Worm (Caenorhabditis elegans) whole organism, L4 larva: ENCODE data around the gene F07C3.9.
A peak's percentile ranks its signal among the peaks of the same experiment; 100 is the strongest.

Experiments used
- F10B5.3 ChIP-seq: sonication (generic microtip); optimal IDR thresholded peaks from 2 replicates; lab custom pipeline; 2016; ENCODE audit warnings: mild to moderate bottlenecking, missing genetic modification characterization, missing compliant biosample characterization
- F26F4.8 ChIP-seq: fragments of 200-800 bp; sonication (Bioruptor generic); conservative IDR thresholded peaks from 2 replicates; pipeline ENCODE4 v1.3.6; 2022; ENCODE audit warnings: missing genetic modification characterization, missing compliant biosample characterization
- F37D6.2 ChIP-seq: sonication (generic microtip); optimal IDR thresholded peaks from 2 replicates; lab custom pipeline; 2016; ENCODE audit warnings: mild to moderate bottlenecking, missing genetic modification characterization, missing compliant biosample characterization
- F44E2.7 ChIP-seq: fragments of 200-800 bp; sonication (Bioruptor generic); IDR thresholded peaks from 2 replicates; pipeline ENCODE4 v2.1.2; 2022; ENCODE audit warnings: missing genetic modification characterization, missing compliant biosample characterization
- T26A8.4 ChIP-seq: fragments of 200-800 bp; sonication (Bioruptor generic); IDR thresholded peaks from 2 replicates; pipeline ENCODE4 v1.3.6; 2022; ENCODE audit warnings: missing genetic modification characterization, missing compliant biosample characterization
- Y105C5A.15 ChIP-seq: fragments of 200-800 bp; sonication (Bioruptor generic); IDR thresholded peaks from 2 replicates; pipeline ENCODE4 v1.3.6; 2022; ENCODE audit warnings: missing genetic modification characterization, missing compliant biosample characterization
- Y5F2A.4 ChIP-seq: fragments of 200-800 bp; sonication (Bioruptor generic); optimal IDR thresholded peaks from 2 replicates; lab custom pipeline; 2018; ENCODE audit warnings: mild to moderate bottlenecking, missing genetic modification characterization, missing compliant biosample characterization
- aha-1 ChIP-seq: fragments of 150-350 bp; peaks from one replicate; lab custom pipeline; 2014; ENCODE audit warnings: missing biosample characterization, missing genetic modification characterization
- aly-2 ChIP-seq: sonication (generic microtip); optimal IDR thresholded peaks from 2 replicates; lab custom pipeline; 2018; ENCODE audit warnings: missing biosample characterization, missing genetic modification characterization
- ama-1 ChIP-seq: fragments of 150-350 bp; optimal IDR thresholded peaks from 2 replicates; lab custom pipeline; 2014; ENCODE audit warnings: inconsistent platforms, mixed read lengths
- arid-1 ChIP-seq: fragments of 200-800 bp; sonication (Bioruptor generic); conservative IDR thresholded peaks from 2 replicates; pipeline ENCODE4 v1.3.6; 2022; ENCODE audit warnings: missing genetic modification reagents, missing genetic modification characterization, missing compliant biosample characterization
- attf-4 ChIP-seq: sonication (generic microtip); optimal IDR thresholded peaks from 3 replicates; lab custom pipeline; 2017; ENCODE audit warnings: missing biosample characterization, missing genetic modification characterization
- ceh-28 ChIP-seq: fragments of 150-350 bp; optimal IDR thresholded peaks from 2 replicates; lab custom pipeline; 2014; ENCODE audit warnings: missing biosample characterization, missing genetic modification reagents, missing genetic modification characterization
- ceh-44 ChIP-seq: fragments of 200-800 bp; sonication (Bioruptor generic); IDR thresholded peaks from 2 replicates; pipeline ENCODE4 v1.3.6; 2022; ENCODE audit warnings: missing genetic modification reagents, missing genetic modification characterization, missing compliant biosample characterization
- daf-12 ChIP-seq: fragments of 150-350 bp; optimal IDR thresholded peaks from 2 replicates; lab custom pipeline; 2014; ENCODE audit warnings: missing biosample characterization, missing genetic modification reagents, missing genetic modification characterization
- daf-8 ChIP-seq: fragments of 200-800 bp; sonication (Bioruptor generic); IDR thresholded peaks from 2 replicates; pipeline ENCODE4 v1.3.6; 2022; ENCODE audit warnings: missing genetic modification characterization, missing compliant biosample characterization
- dmd-6 ChIP-seq: fragments of 200-800 bp; sonication (Bioruptor generic); IDR thresholded peaks from 2 replicates; pipeline ENCODE4 v1.3.6; 2022; ENCODE audit warnings: missing genetic modification reagents, missing genetic modification characterization, missing compliant biosample characterization
- dmd-9 ChIP-seq: fragments of 200-800 bp; sonication (Bioruptor generic); IDR thresholded peaks from 2 replicates; pipeline ENCODE4 v1.3.6; 2022; ENCODE audit warnings: missing genetic modification reagents, missing genetic modification characterization, missing compliant biosample characterization
- dve-1 ChIP-seq: sonication (generic microtip); optimal IDR thresholded peaks from 2 replicates; lab custom pipeline; 2017; ENCODE audit warnings: antibody characterized with exemption, mild to moderate bottlenecking, missing genetic modification characterization, missing compliant biosample characterization; ENCODE audit not compliant: insufficient read depth
- fkh-10 ChIP-seq: fragments of 150-350 bp; optimal IDR thresholded peaks from 2 replicates; lab custom pipeline; 2014; ENCODE audit warnings: missing biosample characterization, missing genetic modification reagents, missing genetic modification characterization
- fos-1 ChIP-seq: fragments of 150-350 bp; optimal IDR thresholded peaks from 2 replicates; lab custom pipeline; 2014; ENCODE audit warnings: missing biosample characterization, missing genetic modification characterization
- gei-8 ChIP-seq: fragments of 200-800 bp; sonication (Bioruptor generic); optimal IDR thresholded peaks from 2 replicates; lab custom pipeline; 2018; ENCODE audit warnings: mild to moderate bottlenecking, missing genetic modification characterization, missing compliant biosample characterization
- hlh-11 ChIP-seq: fragments of 200-800 bp; sonication (Bioruptor generic); optimal IDR thresholded peaks from 2 replicates; lab custom pipeline; 2018; ENCODE audit warnings: mild to moderate bottlenecking, missing genetic modification characterization, missing compliant biosample characterization
- hlh-30 ChIP-seq: sonication (generic microtip); optimal IDR thresholded peaks from 2 replicates; lab custom pipeline; 2017; ENCODE audit warnings: antibody characterized with exemption, mild to moderate bottlenecking, missing genetic modification characterization, missing compliant biosample characterization; ENCODE audit not compliant: insufficient read depth
- hmg-1.1 ChIP-seq: fragments of 200-800 bp; sonication (Bioruptor generic); IDR thresholded peaks from 2 replicates; pipeline ENCODE4 v1.3.6; 2022; ENCODE audit warnings: missing genetic modification reagents, missing genetic modification characterization, missing compliant biosample characterization
- lin-15B ChIP-seq: fragments of 150-350 bp; sonication (generic microtip); optimal IDR thresholded peaks from 3 replicates; lab custom pipeline; 2014; ENCODE audit warnings: missing biosample characterization, missing genetic modification characterization
- lin-29 ChIP-seq: fragments of 200-800 bp; sonication (Bioruptor generic); IDR thresholded peaks from 2 replicates; pipeline ENCODE4 v1.3.6; 2022; ENCODE audit warnings: missing genetic modification reagents, missing genetic modification characterization, missing compliant biosample characterization
- lin-38 ChIP-seq: fragments of 200-800 bp; sonication (Bioruptor generic); IDR thresholded peaks from 2 replicates; pipeline ENCODE4 v1.3.6; 2022; ENCODE audit warnings: missing genetic modification reagents, missing genetic modification characterization, missing compliant biosample characterization
- madf-5 ChIP-seq, 2 experiments: fragments of 200-800 bp; sonication (Bioruptor generic); IDR thresholded peaks; 2 replicates each; pipeline ENCODE4 v1.3.6; 2022; ENCODE audit warnings: missing compliant biosample characterization in 2 of 2, missing genetic modification characterization in 2 of 2
- mdl-1 ChIP-seq, 2 experiments: fragments of 150-350 bp in 1 of 2; sonication (generic microtip) in 1 of 2; optimal IDR thresholded peaks; 2 replicates each; lab custom pipeline; 2014 to 2017; ENCODE audit warnings: missing biosample characterization in 2 of 2, missing genetic modification characterization in 2 of 2
- mdt-29 ChIP-seq: fragments of 200-800 bp; sonication (Bioruptor generic); IDR thresholded peaks from 2 replicates; pipeline ENCODE4 v1.3.6; 2022; ENCODE audit warnings: missing genetic modification reagents, missing genetic modification characterization, missing compliant biosample characterization
- mxl-2 ChIP-seq: fragments of 200-800 bp; sonication (Bioruptor generic); conservative IDR thresholded peaks from 2 replicates; pipeline ENCODE4 v1.3.6; 2022; ENCODE audit warnings: missing genetic modification reagents, missing genetic modification characterization, missing compliant biosample characterization
- nhr-111 ChIP-seq: fragments of 200-800 bp; sonication (Bioruptor generic); optimal IDR thresholded peaks from 2 replicates; lab custom pipeline; 2018; ENCODE audit warnings: mild to moderate bottlenecking, missing genetic modification characterization, missing compliant biosample characterization
- nhr-25 ChIP-seq: sonication (generic microtip); optimal IDR thresholded peaks from 2 replicates; lab custom pipeline; 2017; ENCODE audit warnings: missing genetic modification characterization, mild to moderate bottlenecking, missing compliant biosample characterization, antibody characterized with exemption, moderate library complexity, borderline replicate concordance; ENCODE audit not compliant: insufficient read depth
- nhr-28 ChIP-seq: fragments of 150-350 bp; optimal IDR thresholded peaks from 2 replicates; lab custom pipeline; 2014; ENCODE audit warnings: missing biosample characterization, missing genetic modification characterization
- nhr-41 ChIP-seq: fragments of 200-800 bp; sonication (Bioruptor generic); IDR thresholded peaks from 2 replicates; pipeline ENCODE4 v1.3.6; 2022; ENCODE audit warnings: missing genetic modification reagents, missing genetic modification characterization, missing compliant biosample characterization
- nhr-42 ChIP-seq: fragments of 200-800 bp; sonication (Bioruptor generic); IDR thresholded peaks from 2 replicates; pipeline ENCODE4 v1.3.6; 2022; ENCODE audit warnings: missing genetic modification characterization, missing compliant biosample characterization
- nhr-48 ChIP-seq: sonication (generic microtip); optimal IDR thresholded peaks from 2 replicates; lab custom pipeline; 2016; ENCODE audit warnings: mild to moderate bottlenecking, missing genetic modification characterization, missing compliant biosample characterization
- nhr-76 ChIP-seq: fragments of 150-350 bp; optimal IDR thresholded peaks from 2 replicates; lab custom pipeline; 2014; ENCODE audit warnings: missing biosample characterization, missing genetic modification characterization
- pha-4 ChIP-seq, 2 experiments: fragments of 150-350 bp in 1 of 2; fragments of 200-800 bp in 1 of 2; sonication (Bioruptor generic) in 1 of 2; IDR thresholded peaks in 1 of 2; optimal IDR thresholded peaks in 1 of 2; 2 replicates each; pipeline versions ENCODE4 v1.3.6 to Lab custom; 2014 to 2022; ENCODE audit warnings: missing genetic modification characterization in 2 of 2, missing genetic modification reagents in 2 of 2, missing biosample characterization in 1 of 2, missing compliant biosample characterization in 1 of 2
- sdz-12 ChIP-seq: fragments of 200-800 bp; sonication (Bioruptor generic); optimal IDR thresholded peaks from 2 replicates; lab custom pipeline; 2018; ENCODE audit warnings: mild to moderate bottlenecking, missing genetic modification characterization, missing compliant biosample characterization
- snpc-1.2 ChIP-seq: fragments of 200-800 bp; sonication (Bioruptor generic); IDR thresholded peaks from 2 replicates; pipeline ENCODE4 v1.3.6; 2022; ENCODE audit warnings: missing genetic modification reagents, missing genetic modification characterization, missing compliant biosample characterization
- snpc-4 ChIP-seq: fragments of 150-350 bp; optimal IDR thresholded peaks from 2 replicates; lab custom pipeline; 2014; ENCODE audit warnings: missing biosample characterization, missing genetic modification characterization
- spr-1 ChIP-seq: sonication (generic microtip); optimal IDR thresholded peaks from 2 replicates; lab custom pipeline; 2016; ENCODE audit warnings: mild to moderate bottlenecking, missing genetic modification characterization, missing compliant biosample characterization
- spr-3 ChIP-seq: fragments of 200-800 bp; sonication (Bioruptor generic); optimal IDR thresholded peaks from 2 replicates; lab custom pipeline; 2018; ENCODE audit warnings: mild to moderate bottlenecking, missing genetic modification characterization, missing compliant biosample characterization
- unc-130 ChIP-seq: sonication (generic microtip); optimal IDR thresholded peaks from 2 replicates; lab custom pipeline; 2016; ENCODE audit warnings: missing genetic modification reagents, missing genetic modification characterization, missing compliant biosample characterization
- unc-62 ChIP-seq, 3 experiments: fragments of 150-350 bp in 1 of 3; sonication (generic microtip); optimal IDR thresholded peaks in 2 of 3; peaks in 1 of 3; 1 replicate in 1 of 3; 2 replicates in 2 of 3; lab custom pipeline; 2014 to 2017; ENCODE audit warnings: missing biosample characterization in 3 of 3, missing genetic modification characterization in 3 of 3, missing genetic modification reagents in 3 of 3, missing genotype in 1 of 3
- zip-11 ChIP-seq: fragments of 200-800 bp; sonication (Bioruptor generic); IDR thresholded peaks from 2 replicates; pipeline ENCODE4 v1.3.6; 2022; ENCODE audit warnings: missing genetic modification characterization, missing compliant biosample characterization
- ztf-7 ChIP-seq: fragments of 150-350 bp; optimal IDR thresholded peaks from 2 replicates; lab custom pipeline; 2014; ENCODE audit warnings: missing biosample characterization, missing genetic modification characterization

The F07C3.9 gene

ce11 chrV:9243171-9243996 is 11.1 kb downstream of the F07C3.9 start, which contains the start of gene glo-4 (continued):
- TF ChIP-seq Y5F2A.4 (GFP tag; lab: Kevin White, UChicago) = no peak
- TF ChIP-seq arid-1 (GFP tag; lab: Robert Waterston, UW) = no peak
- no peak for TF ChIP-seq unc-130 (GFP tag; lab: Kevin White, UChicago)
- peak in 1 of 2 experiments; percentile 93 for TF ChIP-seq unc-62 (GFP tag; optimal IDR thresholded peaks at IDR 0.05 in 1 of 2; lab: Kevin White, UChicago)
- no peak for TF ChIP-seq unc-62 (tag; optimal IDR thresholded peaks at IDR 0.05; lab: Kevin White, UChicago)
- peak; percentile 55 for TF ChIP-seq hlh-30 (tag; lab: Kevin White, UChicago)
- no peak for TF ChIP-seq dmd-9
- TF ChIP-seq F10B5.3 = no peak
- no peak for TF ChIP-seq nhr-41
- TF ChIP-seq madf-5 (GFP tag; IDR thresholded peaks at IDR 0.05; lab: Robert Waterston, UW) = no peak
- no peak for TF ChIP-seq ztf-7 (tag; lab: Kevin White, UChicago)
- TF ChIP-seq gei-8 (GFP tag; lab: Kevin White, UChicago) = no peak
- TF ChIP-seq F37D6.2 (tag; lab: Kevin White, UChicago) = peak; percentile 55
- TF ChIP-seq daf-12 (tag; lab: Kevin White, UChicago) = no peak
- TF ChIP-seq fos-1 (tag; lab: Kevin White, UChicago) = no peak
- no peak for TF ChIP-seq snpc-4 (tag; lab: Kevin White, UChicago)
- TF ChIP-seq nhr-76 (tag; lab: Kevin White, UChicago) = no peak
- peak; percentile 49 for TF ChIP-seq dmd-6 (GFP tag; lab: Robert Waterston, UW)
- no peak for TF ChIP-seq snpc-1.2
- TF ChIP-seq fkh-10 (GFP tag; lab: Kevin White, UChicago) = peak; percentile 96
- TF ChIP-seq Y105C5A.15 = no peak
- peak; percentile 56 for TF ChIP-seq nhr-28
- TF ChIP-seq aly-2 (tag; lab: Kevin White, UChicago) = no peak
- peak; percentile 52 for TF ChIP-seq nhr-48 (tag; lab: Kevin White, UChicago)
- no peak for TF ChIP-seq spr-1 (tag; lab: Kevin White, UChicago)
- no peak for TF ChIP-seq lin-38 (GFP tag; lab: Robert Waterston, UW)
- TF ChIP-seq aha-1 (tag; lab: Kevin White, UChicago) = peak; percentile 69
- TF ChIP-seq hmg-1.1 (GFP tag; lab: Robert Waterston, UW) = peak; percentile 45; the same call in 1 of the 2 replicates
- peak; percentile 76 for TF ChIP-seq dve-1
- no peak for TF ChIP-seq ceh-28 (tag; lab: Kevin White, UChicago)
- peak; percentile 78 for TF ChIP-seq hlh-11
- no peak for TF ChIP-seq mdt-29 (GFP tag; lab: Robert Waterston, UW)
- no peak for TF ChIP-seq F26F4.8 (GFP tag; lab: Robert Waterston, UW)
- TF ChIP-seq attf-4 (tag; lab: Kevin White, UChicago) = no peak
- no peak for TF ChIP-seq T26A8.4 (GFP tag; lab: Robert Waterston, UW)
- no peak for TF ChIP-seq mdl-1 (tag; optimal IDR thresholded peaks at IDR 0.05; lab: Kevin White, UChicago)
- TF ChIP-seq F44E2.7 (GFP tag; lab: Robert Waterston, UW) = no peak
- TF ChIP-seq pha-4 (GFP tag; IDR thresholded peaks at IDR 0.05; lab: Robert Waterston, UW) = no peak
- no peak for TF ChIP-seq pha-4 (tag; optimal IDR thresholded peaks at IDR 0.05; lab: Kevin White, UChicago)
- TF ChIP-seq mxl-2 = no peak
- no peak for TF ChIP-seq daf-8
- no peak for TF ChIP-seq nhr-111 (GFP tag; lab: Kevin White, UChicago)
- no peak for TF ChIP-seq nhr-25
- no peak for TF ChIP-seq lin-15B (tag; lab: Kevin White, UChicago)
- no peak for TF ChIP-seq spr-3
- no peak for TF ChIP-seq ceh-44 (GFP tag; lab: Robert Waterston, UW)
- TF ChIP-seq sdz-12 = no peak
- no peak for TF ChIP-seq zip-11 (GFP tag; lab: Robert Waterston, UW)
- no peak for TF ChIP-seq lin-29
- TF ChIP-seq ama-1 = no peak
- no peak for TF ChIP-seq nhr-42 (GFP tag; lab: Robert Waterston, UW)
